Worm (Caenorhabditis elegans) whole organism, early embryonic: ENCODE data around the gene C17A2.4.
"Not testable (repeated sequence)": the region's sequence is repeated elsewhere in the genome, so short reads cannot be mapped to it uniquely, and the experiment has no call there.

ENCODE experiments used
- B0310.2 ChIP-seq: sonication (generic microtip); optimal IDR thresholded peaks from 2 replicates; lab custom pipeline; 2016; ENCODE audit warnings: mild to moderate bottlenecking, missing genetic modification characterization, missing compliant biosample characterization
- F13C5.2 ChIP-seq: sonication (generic microtip); optimal IDR thresholded peaks from 2 replicates; lab custom pipeline; 2017; ENCODE audit warnings: mild to moderate bottlenecking, missing genetic modification characterization, inconsistent platforms, missing compliant biosample characterization
- aly-1 ChIP-seq: sonication (generic microtip); optimal IDR thresholded peaks from 2 replicates; lab custom pipeline; 2016; ENCODE audit warnings: missing genetic modification characterization, missing compliant biosample characterization
- ama-1 ChIP-seq: fragments of 150-350 bp; optimal IDR thresholded peaks from 2 replicates; lab custom pipeline; 2014
- ceh-13 ChIP-seq: fragments of 200-800 bp; sonication (Bioruptor generic); optimal IDR thresholded peaks from 2 replicates; lab custom pipeline; 2018; ENCODE audit warnings: mild to moderate bottlenecking, missing genetic modification characterization, missing compliant biosample characterization
- ceh-36 ChIP-seq: sonication (generic microtip); optimal IDR thresholded peaks from 2 replicates; lab custom pipeline; 2016; ENCODE audit warnings: missing genetic modification characterization, inconsistent platforms, missing compliant biosample characterization
- ets-7 ChIP-seq: sonication (generic microtip); optimal IDR thresholded peaks from 2 replicates; lab custom pipeline; 2016; ENCODE audit warnings: missing genotype, missing genetic modification characterization, missing compliant biosample characterization
- flt-1 ChIP-seq: fragments of 200-800 bp; sonication (Bioruptor generic); IDR thresholded peaks from 2 replicates; pipeline ENCODE4 v1.3.6; 2022; ENCODE audit warnings: missing genetic modification characterization, missing compliant biosample characterization
- hmbx-1 ChIP-seq: sonication (generic microtip); optimal IDR thresholded peaks from 2 replicates; lab custom pipeline; 2016; ENCODE audit warnings: mild to moderate bottlenecking, missing genetic modification characterization, missing compliant biosample characterization
- hmg-4 ChIP-seq: fragments of 200-800 bp; sonication (Bioruptor generic); optimal IDR thresholded peaks from 2 replicates; lab custom pipeline; 2018; ENCODE audit warnings: mild to moderate bottlenecking, missing genetic modification characterization, missing compliant biosample characterization
- hnd-1 ChIP-seq: sonication (generic microtip); optimal IDR thresholded peaks from 2 replicates; lab custom pipeline; 2016; ENCODE audit warnings: missing genetic modification characterization, missing compliant biosample characterization
- pes-1 ChIP-seq: fragments of 200-800 bp; sonication (Bioruptor generic); IDR thresholded peaks from 2 replicates; pipeline ENCODE4 v1.3.6; 2022; ENCODE audit warnings: missing genetic modification reagents, missing genetic modification characterization, missing compliant biosample characterization
- scrt-1 ChIP-seq: fragments of 200-800 bp; sonication (Bioruptor generic); IDR thresholded peaks from 2 replicates; pipeline ENCODE4 v1.3.6; 2022; ENCODE audit warnings: missing genetic modification characterization, missing compliant biosample characterization
- sea-1 ChIP-seq: fragments of 200-800 bp; sonication (Bioruptor generic); conservative IDR thresholded peaks from 2 replicates; pipeline ENCODE4 v1.3.6; 2022; ENCODE audit warnings: missing genetic modification characterization, missing compliant biosample characterization
- tbx-11 ChIP-seq: fragments of 200-800 bp; sonication (Bioruptor generic); IDR thresholded peaks from 2 replicates; pipeline ENCODE4 v1.3.6; 2022; ENCODE audit warnings: missing genetic modification characterization, missing compliant biosample characterization
- tbx-37 ChIP-seq: fragments of 200-800 bp; sonication (Bioruptor generic); conservative IDR thresholded peaks from 2 replicates; pipeline ENCODE4 v1.3.6; 2022; ENCODE audit warnings: missing genetic modification reagents, missing genetic modification characterization, missing compliant biosample characterization
- tra-4 ChIP-seq: sonication (generic microtip); optimal IDR thresholded peaks from 2 replicates; lab custom pipeline; 2017; ENCODE audit warnings: missing genetic modification characterization, missing compliant biosample characterization

The C17A2.4 gene

DNA sequence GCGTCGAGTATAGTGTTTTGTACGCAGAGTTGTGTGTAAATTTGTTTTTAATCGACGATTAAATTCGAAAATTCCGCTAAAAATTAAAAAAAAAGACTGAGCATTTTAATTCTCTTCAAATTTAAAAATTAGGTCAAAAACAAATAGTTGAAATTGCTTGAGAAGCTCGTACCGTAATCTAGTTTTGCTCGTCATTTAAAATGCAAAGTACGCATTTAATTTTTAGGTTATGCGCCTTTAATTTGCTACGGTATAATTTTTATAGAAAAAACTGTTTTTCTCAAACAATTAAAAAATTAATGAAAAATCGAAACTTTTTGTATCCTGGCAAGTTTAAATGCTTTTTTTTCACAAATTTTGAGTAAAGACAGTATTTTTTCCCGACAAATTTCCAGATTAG is 31.0 kb upstream of the C17A2.4 start:
- TF ChIP-seq hmbx-1 (no peak), ama-1 (lab: Kevin White, UChicago) (no peak), ets-7 (tag; lab: Kevin White, UChicago) (no peak), hmg-4 (no peak), flt-1 (no peak), sea-1 (GFP tag; lab: Robert Waterston, UW) (no peak), tbx-11 (no peak), aly-1 (no peak), ceh-13 (GFP tag; lab: Kevin White, UChicago) (no peak), ceh-36 (no peak), tbx-37 (GFP tag; lab: Robert Waterston, UW) (no peak), tra-4 (tag; lab: Kevin White, UChicago) (no peak), B0310.2 (tag; lab: Kevin White, UChicago) (no peak), hnd-1 (tag; lab: Kevin White, UChicago) (no peak), F13C5.2 (no peak)

DNA sequence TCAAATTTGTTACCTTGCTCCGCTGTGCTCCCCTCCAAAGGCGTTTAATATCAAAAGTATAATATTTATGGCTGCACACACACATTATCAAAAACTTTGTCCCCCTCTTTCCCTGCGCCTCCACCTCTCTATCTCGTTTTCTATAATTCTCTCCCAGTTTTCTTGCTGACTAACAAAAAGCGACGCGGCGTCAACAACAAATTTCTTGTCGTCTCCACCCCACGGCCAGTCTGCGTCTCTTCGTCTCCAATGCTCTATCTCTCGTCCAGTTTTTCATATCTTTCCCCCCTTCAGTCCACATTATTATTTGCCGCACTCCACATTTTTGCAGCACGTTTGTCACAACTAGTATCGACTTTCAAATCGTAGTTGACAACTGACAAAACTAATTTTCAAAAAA is 29.1 kb upstream of the C17A2.4 start:
- TF ChIP-seq hmg-4 (no peak), tbx-11 (no peak), hmbx-1 (no peak), ceh-13 (GFP tag; lab: Kevin White, UChicago) (no peak)

DNA sequence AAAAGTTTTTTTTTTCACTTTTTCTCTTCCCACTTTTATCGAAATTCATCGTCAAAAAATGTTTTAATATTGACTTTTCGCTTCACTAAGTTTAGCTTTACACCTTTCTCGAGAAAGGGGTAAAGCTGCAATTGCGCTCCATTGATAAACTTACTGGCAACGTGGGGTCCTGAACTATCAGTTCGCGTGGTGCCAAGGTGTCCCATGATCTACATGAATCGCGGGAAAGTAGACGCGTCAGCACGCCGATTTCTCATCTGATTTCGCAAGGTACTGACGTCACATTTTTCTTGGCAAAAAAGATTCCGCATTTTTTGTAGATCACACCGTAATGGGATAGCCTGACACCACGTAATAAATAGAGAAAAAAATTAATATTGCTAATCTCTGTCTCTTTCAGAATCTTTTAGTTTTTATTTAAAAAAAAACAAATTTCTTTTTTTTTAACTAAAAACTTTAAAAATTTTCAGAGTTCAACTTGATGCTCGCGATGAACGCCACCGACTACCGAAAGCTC is 27.8 kb upstream of the C17A2.4 start, which contains the start of gene lido-15:
Gene lido-15 (plus strand): TSS at position 467 of the 517 bp plus-strand sequence.
- TF ChIP-seq hmbx-1 (no peak), F13C5.2 (no peak), scrt-1 (no peak), ets-7 (tag; lab: Kevin White, UChicago) (no peak), ama-1 (lab: Kevin White, UChicago) (no peak), sea-1 (GFP tag; lab: Robert Waterston, UW) (no peak), flt-1 (no peak), aly-1 (no peak), tra-4 (tag; lab: Kevin White, UChicago) (no peak), hnd-1 (tag; lab: Kevin White, UChicago) (no peak), tbx-11 (no peak), B0310.2 (tag; lab: Kevin White, UChicago) (no peak), ceh-36 (no peak), ceh-13 (GFP tag; lab: Kevin White, UChicago) (no peak), hmg-4 (no peak), pes-1 (GFP tag; lab: Robert Waterston, UW) (no peak), tbx-37 (GFP tag; lab: Robert Waterston, UW) (no peak)

DNA sequence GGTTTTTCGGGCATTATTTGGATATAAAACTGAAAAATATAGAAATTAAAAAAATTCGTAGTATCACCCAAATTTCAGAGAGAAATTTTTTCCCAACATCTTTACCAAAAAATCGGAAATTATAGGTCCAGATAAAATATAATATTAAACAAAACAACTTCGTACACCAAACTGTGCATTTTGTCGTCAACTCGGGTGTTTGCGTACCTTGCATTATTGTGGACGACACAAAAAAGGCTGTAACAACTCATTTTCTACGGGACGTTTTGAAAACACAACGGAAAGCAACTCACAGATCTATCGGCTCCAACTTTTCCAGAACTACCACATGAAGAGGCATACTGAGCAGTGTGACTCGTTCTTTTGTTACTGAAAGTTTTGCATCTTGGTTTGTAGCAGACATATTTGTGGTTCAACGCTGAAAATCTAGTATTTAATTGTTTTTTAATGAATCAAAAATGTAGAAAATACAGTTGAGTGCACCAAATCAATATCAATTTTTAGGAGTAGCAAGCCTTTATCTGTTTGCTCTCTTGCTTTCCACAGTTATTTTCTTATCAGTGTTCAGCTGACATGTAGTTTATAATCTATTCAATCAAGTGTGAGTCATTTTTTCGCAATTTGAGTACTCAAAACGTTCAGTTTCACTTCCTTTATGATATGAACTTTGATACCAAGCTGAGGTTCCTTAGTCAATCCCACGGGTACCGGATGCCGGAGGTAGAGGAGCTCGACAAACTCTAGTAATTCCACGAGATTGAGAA is 24.0 kb upstream of the C17A2.4 start:
- no peak for TF ChIP-seq ceh-13 (GFP tag; lab: Kevin White, UChicago)
- no peak for TF ChIP-seq sea-1 (GFP tag; lab: Robert Waterston, UW)
- no peak for TF ChIP-seq F13C5.2

DNA sequence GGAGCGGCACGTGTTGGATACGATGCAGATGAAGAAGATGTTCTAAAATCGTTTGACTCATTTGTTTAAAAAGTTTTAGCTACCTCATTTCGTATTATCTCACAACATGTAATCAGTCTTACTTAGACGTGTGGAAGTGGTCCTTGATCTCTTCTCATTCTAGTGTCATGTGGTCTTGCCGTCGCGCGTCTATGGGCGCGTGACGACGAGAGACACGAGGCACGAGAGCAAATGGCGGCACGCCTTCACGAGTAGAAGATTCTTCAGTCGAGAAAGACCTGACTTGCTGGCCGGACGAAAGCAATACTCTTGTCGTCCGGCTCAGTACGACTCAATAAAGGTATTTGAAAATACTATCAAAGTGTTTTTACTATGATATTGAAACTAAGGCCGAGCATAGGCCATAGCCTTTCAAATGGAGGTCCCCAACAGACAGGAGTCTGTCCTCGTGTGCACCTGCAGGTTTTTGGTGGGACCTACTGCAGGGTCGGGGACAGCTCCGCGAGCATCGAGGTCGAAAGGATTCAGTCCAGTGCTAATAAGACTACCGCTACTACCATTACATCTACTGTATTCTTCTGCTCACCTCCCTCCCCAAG is 23.3 kb upstream of the C17A2.4 start, which contains the start of gene fbxa-24:
Gene fbxa-24 (plus strand): TSS at position 276 of the 599 bp plus-strand sequence.
- TF ChIP-seq ets-7 (tag; lab: Kevin White, UChicago); flt-1; tbx-37 (GFP tag; lab: Robert Waterston, UW): not testable (repeated sequence)

DNA sequence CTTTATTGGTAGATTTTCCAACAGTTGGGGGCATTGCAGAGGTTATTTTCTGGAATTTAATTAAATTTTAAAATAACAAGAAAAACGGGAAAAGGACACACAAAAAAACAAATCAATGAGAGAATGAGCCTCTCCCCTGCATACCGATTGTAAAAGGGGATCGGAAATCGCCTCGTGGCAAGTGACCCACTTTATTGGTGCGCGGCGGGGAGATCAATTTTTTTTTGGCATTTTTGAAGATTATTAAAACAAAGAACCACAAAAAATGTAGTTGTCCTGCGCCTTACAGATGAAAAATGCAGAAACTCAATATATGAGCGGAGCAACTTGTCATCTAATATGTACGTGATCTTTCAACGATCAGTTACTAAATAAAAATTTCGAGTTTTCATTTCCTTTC is 18.4 kb upstream of the C17A2.4 start, which contains the start of gene F54D10.7:
Gene F54D10.7 (minus strand): TSS at position 49 of the 400 bp plus-strand sequence.
- no peak for TF ChIP-seq tbx-11
- no peak for TF ChIP-seq hmbx-1
- no peak for TF ChIP-seq F13C5.2
- TF ChIP-seq pes-1 (GFP tag; lab: Robert Waterston, UW): no peak
- no peak for TF ChIP-seq flt-1
- TF ChIP-seq B0310.2 (tag; lab: Kevin White, UChicago): no peak

DNA sequence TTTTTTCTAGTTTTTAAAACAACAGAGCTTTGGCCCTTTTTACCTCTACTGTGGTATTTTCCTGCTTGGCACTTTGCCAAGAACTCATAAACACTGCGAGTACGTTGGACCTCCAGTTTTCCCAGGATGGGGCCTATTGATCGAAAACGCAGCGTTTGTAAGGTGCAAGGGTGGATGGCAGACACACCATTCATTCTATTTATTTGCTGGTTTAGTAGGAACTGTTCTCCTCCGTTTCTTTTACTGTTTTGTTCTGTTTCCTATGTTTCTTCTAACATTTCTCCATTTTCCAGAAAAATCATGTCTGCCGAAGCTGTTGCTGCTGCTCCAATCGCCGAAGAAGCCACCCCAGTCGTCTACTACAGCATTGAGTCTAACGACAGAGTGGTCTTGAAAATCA is 15.8 kb upstream of the C17A2.4 start, which contains the start of gene skr-15:
Gene skr-15 (plus strand): TSS at position 301 of the 400 bp plus-strand sequence.
- TF ChIP-seq aly-1: no peak
- no peak for TF ChIP-seq tra-4 (tag; lab: Kevin White, UChicago)
- TF ChIP-seq pes-1 (GFP tag; lab: Robert Waterston, UW): no peak
- no peak for TF ChIP-seq ets-7 (tag; lab: Kevin White, UChicago)
- TF ChIP-seq tbx-37 (GFP tag; lab: Robert Waterston, UW): no peak
- no peak for TF ChIP-seq B0310.2 (tag; lab: Kevin White, UChicago)
- TF ChIP-seq flt-1: no peak

DNA sequence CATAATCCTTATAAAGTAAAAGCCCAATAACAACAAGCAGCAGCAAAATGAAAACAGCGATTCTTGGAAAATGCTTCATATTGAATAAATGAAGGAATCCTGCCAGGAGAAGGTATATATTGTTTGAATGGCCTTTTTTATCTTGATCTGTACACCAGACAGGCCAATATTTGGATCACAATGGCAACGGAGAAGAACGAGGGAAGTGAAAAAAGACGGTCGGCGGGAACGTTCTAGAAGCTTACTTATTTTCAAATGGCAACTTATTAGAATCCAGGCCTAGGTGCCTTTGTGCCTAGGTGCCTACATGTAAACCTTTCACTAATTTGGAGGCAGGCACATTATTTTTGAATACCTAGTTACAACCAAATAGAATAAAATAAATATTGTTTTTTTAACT is 11.9 kb upstream of the C17A2.4 start, which contains the start of gene F54D10.8:
Gene F54D10.8 (minus strand): TSS at position 101 of the 400 bp plus-strand sequence.
- no peak for TF ChIP-seq B0310.2 (tag; lab: Kevin White, UChicago)
- TF ChIP-seq ama-1 (lab: Kevin White, UChicago): no peak
